Fruit fly (Drosophila melanogaster): ENCODE measurements around the gene Task7.
A peak's percentile ranks its signal among the peaks of the same experiment; 100 is the strongest.

Gene Task7

DNA sequence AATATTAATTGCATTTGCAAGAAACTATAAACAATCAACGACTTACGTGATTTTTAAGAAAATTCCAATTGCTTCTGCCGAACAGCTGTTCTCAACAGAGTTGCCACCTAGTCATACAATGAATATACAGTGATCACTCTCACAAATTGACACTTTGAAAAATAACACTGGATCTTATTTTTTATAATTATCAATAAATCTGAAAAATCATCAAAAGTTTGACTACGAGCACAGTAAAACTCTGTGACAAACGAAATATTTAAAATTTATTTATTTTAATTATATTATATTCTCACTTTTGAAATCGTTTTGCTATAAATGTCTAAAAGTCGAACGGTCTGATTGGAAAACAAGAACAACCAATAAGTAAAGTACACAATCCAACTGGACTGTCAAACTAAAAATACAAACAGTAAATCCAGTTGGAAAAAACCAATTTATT is 12.1 kb downstream of the Task7 start, which contains the start of gene CG34117 (continued):
- no peak for TF ChIP-seq dimm (GFP tag; IDR thresholded peaks at IDR 0.05)
- TF ChIP-seq sug (tag; optimal IDR thresholded peaks at IDR 0.05): peak; percentile 83
- peak; percentile 66 for TF ChIP-seq Hsf (GFP tag; optimal IDR thresholded peaks at IDR 0.05)
- TF ChIP-seq Max (GFP tag; optimal IDR thresholded peaks at IDR 0.05): peak; percentile 69
- peak; percentile 61 for TF ChIP-seq CG9215 (GFP tag; IDR thresholded peaks at IDR 0.05)
- TF ChIP-seq gcm2 (GFP tag; optimal IDR thresholded peaks at IDR 0.05): no peak
- peak; percentile 12; the same call in 1 of the 2 replicates for TF ChIP-seq Poxn (GFP tag; IDR thresholded peaks at IDR 0.05)
- peak; percentile 71; the same call in 2 of the 3 replicates for TF ChIP-seq gce (GFP tag; IDR thresholded peaks at IDR 0.05)
- TF ChIP-seq GATAe (GFP tag; conservative IDR thresholded peaks at IDR 0.05): no peak
- peak; percentile 57 for TF ChIP-seq CG6683 (GFP tag; optimal IDR thresholded peaks at IDR 0.05)
- peak; percentile 75 for TF ChIP-seq CG10979 (tag; optimal IDR thresholded peaks at IDR 0.05)
- peak; percentile 48 for TF ChIP-seq CG2875 (GFP tag; optimal IDR thresholded peaks at IDR 0.05)
- TF ChIP-seq CG10267 (tag; optimal IDR thresholded peaks at IDR 0.05): peak; percentile 85
- peak; percentile 29; the same call in 1 of the 2 replicates for TF ChIP-seq unc-4 (GFP tag; IDR thresholded peaks at IDR 0.05; ENCODE audit: partially characterized antibody)
- no peak for TF ChIP-seq z (GFP tag; IDR thresholded peaks at IDR 0.05)
- TF ChIP-seq knrl (GFP tag; IDR thresholded peaks at IDR 0.05; ENCODE audit: partially characterized antibody): no peak
- TF ChIP-seq vfl (GFP tag; optimal IDR thresholded peaks at IDR 0.05): peak; percentile 64
- peak; percentile 81 for TF ChIP-seq Dbx (GFP tag; IDR thresholded peaks at IDR 0.05)
- no peak for TF ChIP-seq inv (GFP tag; IDR thresholded peaks at IDR 0.05; ENCODE audit: partially characterized antibody)
- TF ChIP-seq wor (GFP tag; IDR thresholded peaks at IDR 0.05): peak; percentile 26; the same call in 1 of the 2 replicates
- TF ChIP-seq CG3281 (GFP tag; optimal IDR thresholded peaks at IDR 0.05): peak; percentile 82
- TF ChIP-seq CG4282 (GFP tag; optimal IDR thresholded peaks at IDR 0.05): no peak
- peak; percentile 92 for TF ChIP-seq slbo (GFP tag; IDR thresholded peaks at IDR 0.05)
- TF ChIP-seq tgo (GFP tag; IDR thresholded peaks at IDR 0.05): peak; percentile 82
- no peak for TF ChIP-seq CG10321 (GFP tag; IDR thresholded peaks at IDR 0.05)
- no peak; the same call in 1 of the 2 replicates for TF ChIP-seq ro (GFP tag; IDR thresholded peaks at IDR 0.05)
- TF ChIP-seq CG10274 (GFP tag; optimal IDR thresholded peaks at IDR 0.05): no peak
- peak; percentile 56; the same call in 1 of the 3 replicates for TF ChIP-seq C15 (GFP tag; IDR thresholded peaks at IDR 0.05)
- TF ChIP-seq Dll (GFP tag; IDR thresholded peaks at IDR 0.05; ENCODE audit: partially characterized antibody): no peak
- no peak for TF ChIP-seq toy (GFP tag; IDR thresholded peaks at IDR 0.05)
- TF ChIP-seq ab (GFP tag; optimal IDR thresholded peaks at IDR 0.05): peak; percentile 16
- TF ChIP-seq MBD-R2 (GFP tag; IDR thresholded peaks at IDR 0.05): peak; percentile 94
- TF ChIP-seq pho (GFP tag; optimal IDR thresholded peaks at IDR 0.05): peak; percentile 47
- TF ChIP-seq ranshi (GFP tag; IDR thresholded peaks at IDR 0.05): peak; percentile 87
- TF ChIP-seq CG11093 (GFP tag; IDR thresholded peaks at IDR 0.05): peak; percentile 59; the same call in 2 of the 3 replicates
- peak; percentile 84 for TF ChIP-seq Meics (GFP tag; optimal IDR thresholded peaks at IDR 0.05)
- TF ChIP-seq HLH4C (GFP tag; IDR thresholded peaks at IDR 0.05; ENCODE audit: partially characterized antibody): no peak
- no peak for TF ChIP-seq ato (GFP tag; IDR thresholded peaks at IDR 0.05; ENCODE audit: partially characterized antibody)
- TF ChIP-seq Lim3 (GFP tag; IDR thresholded peaks at IDR 0.05): no peak
- peak; percentile 85 for TF ChIP-seq CG2678 (tag; optimal IDR thresholded peaks at IDR 0.05)
- TF ChIP-seq abd-A (tag; optimal IDR thresholded peaks at IDR 0.05): peak; percentile 24
- TF ChIP-seq exex (tag; optimal IDR thresholded peaks at IDR 0.05): peak; percentile 59
- TF ChIP-seq CG31365 (tag; optimal IDR thresholded peaks at IDR 0.05): no peak
- peak; percentile 32 for TF ChIP-seq pfk (GFP tag; optimal IDR thresholded peaks at IDR 0.05)
- peak; percentile 88 for TF ChIP-seq az2 (GFP tag; optimal IDR thresholded peaks at IDR 0.05)
- 0 out of 2 replicates have a peak, but pooled peaks have one; percentile 52 for TF ChIP-seq rib (GFP tag; IDR thresholded peaks at IDR 0.05)
- TF ChIP-seq CG10431 (GFP tag; optimal IDR thresholded peaks at IDR 0.05): peak; percentile 25
- TF ChIP-seq HLHmδ (GFP tag; optimal IDR thresholded peaks at IDR 0.05): no peak
- TF ChIP-seq YL-1 (GFP tag; optimal IDR thresholded peaks at IDR 0.05): peak; percentile 59
- peak; percentile 80 for TF ChIP-seq CG17385 (GFP tag; optimal IDR thresholded peaks at IDR 0.05)

All from whole organism, embryonic.